Worm (Caenorhabditis elegans) whole organism, L1 larva: ENCODE measurements around the gene sra-28.
A peak's percentile ranks its signal among the peaks of the same experiment; 100 is the strongest.

ENCODE experiments used
- C04F5.9 ChIP-seq: sonication (generic microtip); optimal IDR thresholded peaks from 2 replicates; lab custom pipeline; 2016; ENCODE audit warnings: missing genetic modification characterization, missing compliant biosample characterization
- C16A3.4 ChIP-seq: fragments of 150-350 bp; optimal IDR thresholded peaks from 2 replicates; lab custom pipeline; 2014; ENCODE audit warnings: missing biosample characterization, missing genetic modification characterization
- F16B12.6 ChIP-seq: fragments of 150-350 bp; optimal IDR thresholded peaks from 2 replicates; lab custom pipeline; 2014; ENCODE audit warnings: missing biosample characterization, missing genetic modification characterization
- aha-1 ChIP-seq: fragments of 150-350 bp; optimal IDR thresholded peaks from 2 replicates; lab custom pipeline; 2014; ENCODE audit warnings: missing biosample characterization, missing genetic modification characterization
- alr-1 ChIP-seq: fragments of 200-800 bp; sonication (Bioruptor generic); optimal IDR thresholded peaks from 2 replicates; lab custom pipeline; 2018; ENCODE audit warnings: borderline replicate concordance, mild to moderate bottlenecking, missing genetic modification characterization, missing compliant biosample characterization
- ama-1 ChIP-seq: fragments of 150-350 bp; optimal IDR thresholded peaks from 2 replicates; lab custom pipeline; 2014
- blmp-1 ChIP-seq: fragments of 150-350 bp; optimal IDR thresholded peaks from 2 replicates; lab custom pipeline; 2014; ENCODE audit warnings: missing biosample characterization, missing genetic modification characterization
- ceh-63 ChIP-seq: fragments of 200-800 bp; sonication (Bioruptor generic); optimal IDR thresholded peaks from 2 replicates; lab custom pipeline; 2018; ENCODE audit warnings: mild to moderate bottlenecking, missing genetic modification characterization, missing compliant biosample characterization
- ceh-82 ChIP-seq, 3 experiments: fragments of 150-350 bp in 1 of 3; sonication (generic microtip) in 2 of 3; optimal IDR thresholded peaks; 2 replicates each; lab custom pipeline; 2014 to 2017; ENCODE audit warnings: missing biosample characterization in 3 of 3, missing genetic modification characterization in 3 of 3
- ceh-88 ChIP-seq: fragments of 200-800 bp; sonication (Bioruptor generic); IDR thresholded peaks from 2 replicates; pipeline ENCODE4 v1.3.6; 2022; ENCODE audit warnings: missing genetic modification characterization, missing compliant biosample characterization
- dsc-1 ChIP-seq: sonication (generic microtip); optimal IDR thresholded peaks from 2 replicates; lab custom pipeline; 2016; ENCODE audit warnings: mild to moderate bottlenecking, missing genetic modification characterization, missing compliant biosample characterization
- efl-3 ChIP-seq: fragments of 200-800 bp; sonication (Bioruptor generic); optimal IDR thresholded peaks from 2 replicates; lab custom pipeline; 2018; ENCODE audit warnings: mild to moderate bottlenecking, missing genetic modification characterization, missing compliant biosample characterization
- elt-2 ChIP-seq: sonication (generic microtip); optimal IDR thresholded peaks from 2 replicates; lab custom pipeline; 2016; ENCODE audit warnings: missing genetic modification characterization, mild to moderate bottlenecking, inconsistent platforms, missing compliant biosample characterization, missing genetic modification reagents
- elt-3 ChIP-seq, 6 experiments: fragments of 150-350 bp in 1 of 6; sonication (generic microtip); optimal IDR thresholded peaks; 2 replicates each; lab custom pipeline; 2017 to 2018; ENCODE audit warnings: missing biosample characterization in 6 of 6, missing genetic modification characterization in 6 of 6, inconsistent platforms in 1 of 6
- fkh-10 ChIP-seq: sonication (generic microtip); optimal IDR thresholded peaks from 2 replicates; lab custom pipeline; 2017; ENCODE audit warnings: missing biosample characterization, missing genetic modification reagents, missing genetic modification characterization
- fkh-4 ChIP-seq: sonication (generic microtip); optimal IDR thresholded peaks from 2 replicates; lab custom pipeline; 2016; ENCODE audit warnings: missing compliant biosample characterization, missing genetic modification characterization, borderline replicate concordance
- fkh-8 ChIP-seq: sonication (generic microtip); optimal IDR thresholded peaks from 2 replicates; lab custom pipeline; 2016; ENCODE audit warnings: mild to moderate bottlenecking, missing genetic modification characterization, missing compliant biosample characterization
- fos-1 ChIP-seq: fragments of 150-350 bp; optimal IDR thresholded peaks from 2 replicates; lab custom pipeline; 2014; ENCODE audit warnings: missing biosample characterization, missing genetic modification characterization
- grh-1 ChIP-seq: fragments of 200-800 bp; sonication (Bioruptor generic); IDR thresholded peaks from 2 replicates; pipeline ENCODE4 v1.3.6; 2022; ENCODE audit warnings: missing genetic modification reagents, missing genetic modification characterization, missing compliant biosample characterization
- hlh-4 ChIP-seq: sonication (generic microtip); optimal IDR thresholded peaks from 2 replicates; lab custom pipeline; 2016; ENCODE audit warnings: mild to moderate bottlenecking, missing genetic modification characterization, missing compliant biosample characterization
- hpl-2 ChIP-seq: fragments of 150-350 bp; optimal IDR thresholded peaks from 2 replicates; lab custom pipeline; 2014; ENCODE audit warnings: missing biosample characterization, missing genetic modification reagents, missing genetic modification characterization
- irx-1 ChIP-seq: sonication (generic microtip); optimal IDR thresholded peaks from 2 replicates; lab custom pipeline; 2016; ENCODE audit warnings: missing genetic modification characterization, missing compliant biosample characterization
- isw-1 ChIP-seq: fragments of 200-800 bp; sonication (Bioruptor generic); IDR thresholded peaks from 2 replicates; pipeline ENCODE4 v1.3.6; 2022; ENCODE audit warnings: missing genetic modification characterization, missing compliant biosample characterization
- jun-1 ChIP-seq: fragments of 150-350 bp; optimal IDR thresholded peaks from 2 replicates; lab custom pipeline; 2014; ENCODE audit warnings: missing biosample characterization, missing genetic modification reagents, missing genetic modification characterization
- lin-13 ChIP-seq: fragments of 150-350 bp; optimal IDR thresholded peaks from 2 replicates; lab custom pipeline; 2014; ENCODE audit warnings: missing biosample characterization, missing genetic modification reagents, missing genetic modification characterization
- lin-14 ChIP-seq: fragments of 200-800 bp; sonication (Bioruptor generic); optimal IDR thresholded peaks from 2 replicates; lab custom pipeline; 2018; ENCODE audit warnings: mild to moderate bottlenecking, missing genetic modification characterization, moderate library complexity, missing compliant biosample characterization
- lin-39 ChIP-seq: fragments of 150-350 bp; optimal IDR thresholded peaks from 2 replicates; lab custom pipeline; 2014; ENCODE audit warnings: missing biosample characterization, missing genetic modification reagents, missing genetic modification characterization
- lsy-2 ChIP-seq, 2 experiments: fragments of 150-350 bp; optimal IDR thresholded peaks; 2 replicates each; lab custom pipeline; 2014; ENCODE audit warnings: missing biosample characterization in 2 of 2, missing genetic modification characterization in 2 of 2
- mdl-1 ChIP-seq, 2 experiments: fragments of 150-350 bp; optimal IDR thresholded peaks; 2 replicates each; lab custom pipeline; 2014 to 2017; ENCODE audit warnings: missing biosample characterization in 2 of 2, missing genetic modification characterization in 2 of 2, inconsistent platforms in 1 of 2
- mef-2 ChIP-seq: fragments of 150-350 bp; optimal IDR thresholded peaks from 2 replicates; lab custom pipeline; 2014; ENCODE audit warnings: missing biosample characterization, missing genetic modification characterization
- nhr-11 ChIP-seq: fragments of 150-350 bp; optimal IDR thresholded peaks from 2 replicates; lab custom pipeline; 2014; ENCODE audit warnings: missing biosample characterization, missing genetic modification characterization
- nhr-19 ChIP-seq: fragments of 200-800 bp; sonication (Bioruptor generic); conservative IDR thresholded peaks from 2 replicates; pipeline ENCODE4 v1.3.6; 2022; ENCODE audit warnings: missing genetic modification characterization, missing compliant biosample characterization
- nhr-20 ChIP-seq: sonication (generic microtip); optimal IDR thresholded peaks from 2 replicates; lab custom pipeline; 2016; ENCODE audit warnings: mild to moderate bottlenecking, missing genetic modification characterization, missing compliant biosample characterization
- nhr-28 ChIP-seq: fragments of 150-350 bp; optimal IDR thresholded peaks from 2 replicates; lab custom pipeline; 2014; ENCODE audit warnings: missing biosample characterization, missing genetic modification characterization
- nhr-76 ChIP-seq: sonication (generic microtip); optimal IDR thresholded peaks from 2 replicates; lab custom pipeline; 2017; ENCODE audit warnings: missing biosample characterization, missing genetic modification characterization
- nhr-77 ChIP-seq: fragments of 150-350 bp; optimal IDR thresholded peaks from 2 replicates; lab custom pipeline; 2014; ENCODE audit warnings: missing biosample characterization, missing genetic modification characterization
- nhr-90 ChIP-seq: sonication (generic microtip); optimal IDR thresholded peaks from 2 replicates; lab custom pipeline; 2016; ENCODE audit warnings: mild to moderate bottlenecking, missing genetic modification characterization, missing compliant biosample characterization; ENCODE audit not compliant: poor library complexity
- pax-3 ChIP-seq: fragments of 200-800 bp; sonication (Bioruptor generic); optimal IDR thresholded peaks from 2 replicates; lab custom pipeline; 2018; ENCODE audit warnings: mild to moderate bottlenecking, missing genetic modification characterization, moderate library complexity, missing compliant biosample characterization
- pqm-1 ChIP-seq: sonication (generic microtip); optimal IDR thresholded peaks from 3 replicates; lab custom pipeline; 2017; ENCODE audit warnings: missing biosample characterization, missing genetic modification characterization
- rnt-1 ChIP-seq: sonication (generic microtip); optimal IDR thresholded peaks from 2 replicates; lab custom pipeline; 2016; ENCODE audit warnings: mild to moderate bottlenecking, missing genetic modification characterization, moderate library complexity, missing compliant biosample characterization
- skn-1 ChIP-seq: fragments of 150-350 bp; optimal IDR thresholded peaks from 2 replicates; lab custom pipeline; 2014; ENCODE audit warnings: missing biosample characterization, missing genetic modification characterization
- snpc-4 ChIP-seq: fragments of 150-350 bp; optimal IDR thresholded peaks from 2 replicates; lab custom pipeline; 2014; ENCODE audit warnings: missing biosample characterization, missing genetic modification characterization
- snu-23 ChIP-seq: sonication (generic microtip); optimal IDR thresholded peaks from 2 replicates; lab custom pipeline; 2016; ENCODE audit warnings: missing genetic modification characterization, missing compliant biosample characterization
- sup-37 ChIP-seq: fragments of 200-800 bp; sonication (Bioruptor generic); optimal IDR thresholded peaks from 2 replicates; lab custom pipeline; 2018; ENCODE audit warnings: mild to moderate bottlenecking, missing genetic modification characterization, missing compliant biosample characterization
- swsn-7 ChIP-seq: sonication (generic microtip); optimal IDR thresholded peaks from 2 replicates; lab custom pipeline; 2016; ENCODE audit warnings: missing genetic modification characterization, missing compliant biosample characterization
- tlp-1 ChIP-seq: fragments of 150-350 bp; optimal IDR thresholded peaks from 2 replicates; lab custom pipeline; 2014; ENCODE audit warnings: missing biosample characterization, missing genetic modification characterization
- unc-130 ChIP-seq: fragments of 150-350 bp; optimal IDR thresholded peaks from 2 replicates; lab custom pipeline; 2017; ENCODE audit warnings: missing biosample characterization, missing genetic modification characterization, inconsistent platforms
- unc-86 ChIP-seq: sonication (generic microtip); optimal IDR thresholded peaks from 2 replicates; lab custom pipeline; 2016; ENCODE audit warnings: missing genetic modification characterization, missing compliant biosample characterization
- xbp-1 ChIP-seq: sonication (generic microtip); optimal IDR thresholded peaks from 2 replicates; lab custom pipeline; 2016; ENCODE audit warnings: missing genetic modification characterization, missing compliant biosample characterization
- zag-1 ChIP-seq: fragments of 150-350 bp; optimal IDR thresholded peaks from 2 replicates; lab custom pipeline; 2014; ENCODE audit warnings: missing biosample characterization, missing genetic modification characterization
- zip-4 ChIP-seq: fragments of 200-800 bp; sonication (Bioruptor generic); optimal IDR thresholded peaks from 2 replicates; lab custom pipeline; 2018; ENCODE audit warnings: mild to moderate bottlenecking, missing genetic modification characterization, moderate library complexity, missing compliant biosample characterization
- ztf-4 ChIP-seq: fragments of 150-350 bp; optimal IDR thresholded peaks from 2 replicates; lab custom pipeline; 2014; ENCODE audit warnings: missing biosample characterization, missing genetic modification characterization

Gene sra-28

ce11 chrII:6610262-6610661, 36.7 kb upstream of the sra-28 start (continued):
- TF ChIP-seq sup-37 (GFP tag; lab: Kevin White, UChicago) (no peak), ztf-4 (tag; lab: Kevin White, UChicago) (no peak), zag-1 (tag; lab: Kevin White, UChicago) (no peak), nhr-11 (no peak), jun-1 (tag; lab: Kevin White, UChicago) (no peak), alr-1 (no peak), mef-2 (tag; lab: Kevin White, UChicago) (no peak), grh-1 (GFP tag; lab: Robert Waterston, UW) (no peak), unc-86 (tag; lab: Kevin White, UChicago) (no peak), hpl-2 (no peak), nhr-77 (tag; lab: Kevin White, UChicago) (no peak)

DNA sequence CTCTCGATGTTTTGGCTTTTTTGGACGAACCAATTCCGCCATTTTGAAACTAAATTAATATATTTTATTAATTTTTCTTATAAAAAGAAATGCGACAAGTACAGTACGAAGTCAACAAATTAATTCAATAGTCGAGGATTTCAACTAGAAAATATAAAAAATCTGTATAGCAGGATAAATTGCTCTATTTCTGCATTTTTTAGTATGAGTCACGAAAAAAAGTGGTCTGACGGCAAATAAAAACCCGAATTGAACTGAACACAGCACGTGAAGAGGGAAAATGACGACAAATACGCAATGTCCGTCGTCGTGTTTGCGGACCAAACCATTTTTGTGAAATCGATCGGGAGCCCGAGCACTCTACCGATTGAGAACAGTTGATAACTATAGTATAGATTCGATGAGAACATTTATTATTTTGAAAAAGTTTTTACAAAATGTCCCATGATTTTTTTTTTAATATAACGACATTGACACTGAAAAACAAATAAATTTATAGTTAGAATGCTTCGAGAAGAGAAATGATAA, 35.8 kb upstream of the sra-28 start, which contains the start of gene epg-5:
Gene epg-5 (minus strand): TSS at position 51 of the 528 bp plus-strand sequence.
- TF ChIP-seq lsy-2 (tag; optimal IDR thresholded peaks at IDR 0.05; lab: Kevin White, UChicago) (peak; percentile 41 to 57), lin-13 (GFP tag; lab: Kevin White, UChicago) (no peak), rnt-1 (tag; lab: Kevin White, UChicago) (peak; percentile 31), nhr-20 (tag; lab: Kevin White, UChicago) (peak; percentile 40), fkh-8 (tag; lab: Kevin White, UChicago) (no peak), sup-37 (GFP tag; lab: Kevin White, UChicago) (no peak), hpl-2 (no peak), ceh-63 (GFP tag; lab: Kevin White, UChicago) (no peak), pax-3 (no peak), ama-1 (lab: Kevin White, UChicago) (no peak), blmp-1 (peak; percentile 41), ceh-88 (GFP tag; lab: Robert Waterston, UW) (no peak), nhr-19 (no peak), efl-3 (GFP tag; lab: Kevin White, UChicago) (no peak), nhr-28 (tag; lab: Kevin White, UChicago) (no peak), zag-1 (tag; lab: Kevin White, UChicago) (no peak), dsc-1 (no peak), isw-1 (GFP tag; lab: Robert Waterston, UW) (no peak), nhr-11 (no peak), fkh-4 (tag; lab: Kevin White, UChicago) (no peak), mef-2 (tag; lab: Kevin White, UChicago) (no peak), snu-23 (GFP tag; lab: Kevin White, UChicago) (peak; percentile 49), fos-1 (tag; lab: Kevin White, UChicago) (no peak), tlp-1 (no peak), alr-1 (no peak), elt-3 (tag; optimal IDR thresholded peaks at IDR 0.05; lab: Kevin White, UChicago) (no peak), fkh-10 (GFP tag; lab: Kevin White, UChicago) (no peak), xbp-1 (tag; lab: Kevin White, UChicago) (no peak), F16B12.6 (tag; lab: Kevin White, UChicago) (peak; percentile 89), mdl-1 (tag; optimal IDR thresholded peaks at IDR 0.05; lab: Kevin White, UChicago) (peak in 1 of 2 experiments; percentile 75), C16A3.4 (peak; percentile 6), skn-1 (no peak), lin-14 (peak; percentile 60), C04F5.9 (tag; lab: Kevin White, UChicago) (no peak), elt-2 (tag; lab: Kevin White, UChicago) (peak; percentile 11), hlh-4 (tag; lab: Kevin White, UChicago) (no peak), unc-130 (no peak), swsn-7 (tag; lab: Kevin White, UChicago) (no peak), snpc-4 (tag; lab: Kevin White, UChicago) (no peak), nhr-90 (no peak), aha-1 (no peak), zip-4 (GFP tag; lab: Kevin White, UChicago) (no peak), pqm-1 (no peak), nhr-76 (tag; lab: Kevin White, UChicago) (no peak), irx-1 (no peak), lin-39 (tag; lab: Kevin White, UChicago) (no peak), ceh-82 (tag; optimal IDR thresholded peaks at IDR 0.05; lab: Kevin White, UChicago) (peak in 1 of 3 experiments; percentile 14)
